Worm (Caenorhabditis elegans) whole organism, early embryonic: Measurements from ENCODE around the gene C37C3.1.

Source experiments
- B0310.2 ChIP-seq: sonication (generic microtip); optimal IDR thresholded peaks from 2 replicates; lab custom pipeline; 2016; ENCODE audit warnings: mild to moderate bottlenecking, missing genetic modification characterization, missing compliant biosample characterization
- F13C5.2 ChIP-seq: sonication (generic microtip); optimal IDR thresholded peaks from 2 replicates; lab custom pipeline; 2017; ENCODE audit warnings: mild to moderate bottlenecking, missing genetic modification characterization, inconsistent platforms, missing compliant biosample characterization
- ama-1 ChIP-seq: fragments of 150-350 bp; optimal IDR thresholded peaks from 2 replicates; lab custom pipeline; 2014
- ceh-13 ChIP-seq: fragments of 200-800 bp; sonication (Bioruptor generic); optimal IDR thresholded peaks from 2 replicates; lab custom pipeline; 2018; ENCODE audit warnings: mild to moderate bottlenecking, missing genetic modification characterization, missing compliant biosample characterization
- ceh-36 ChIP-seq: sonication (generic microtip); optimal IDR thresholded peaks from 2 replicates; lab custom pipeline; 2016; ENCODE audit warnings: missing genetic modification characterization, inconsistent platforms, missing compliant biosample characterization
- ets-7 ChIP-seq: sonication (generic microtip); optimal IDR thresholded peaks from 2 replicates; lab custom pipeline; 2016; ENCODE audit warnings: missing genotype, missing genetic modification characterization, missing compliant biosample characterization
- flt-1 ChIP-seq: fragments of 200-800 bp; sonication (Bioruptor generic); IDR thresholded peaks from 2 replicates; pipeline ENCODE4 v1.3.6; 2022; ENCODE audit warnings: missing genetic modification characterization, missing compliant biosample characterization
- hmg-4 ChIP-seq: fragments of 200-800 bp; sonication (Bioruptor generic); optimal IDR thresholded peaks from 2 replicates; lab custom pipeline; 2018; ENCODE audit warnings: mild to moderate bottlenecking, missing genetic modification characterization, missing compliant biosample characterization
- pes-1 ChIP-seq: fragments of 200-800 bp; sonication (Bioruptor generic); IDR thresholded peaks from 2 replicates; pipeline ENCODE4 v1.3.6; 2022; ENCODE audit warnings: missing genetic modification reagents, missing genetic modification characterization, missing compliant biosample characterization
- scrt-1 ChIP-seq: fragments of 200-800 bp; sonication (Bioruptor generic); IDR thresholded peaks from 2 replicates; pipeline ENCODE4 v1.3.6; 2022; ENCODE audit warnings: missing genetic modification characterization, missing compliant biosample characterization
- tbx-11 ChIP-seq: fragments of 200-800 bp; sonication (Bioruptor generic); IDR thresholded peaks from 2 replicates; pipeline ENCODE4 v1.3.6; 2022; ENCODE audit warnings: missing genetic modification characterization, missing compliant biosample characterization
- tra-4 ChIP-seq: sonication (generic microtip); optimal IDR thresholded peaks from 2 replicates; lab custom pipeline; 2017; ENCODE audit warnings: missing genetic modification characterization, missing compliant biosample characterization

- no peak for TF ChIP-seq ama-1 (lab: Kevin White, UChicago)
- TF ChIP-seq ets-7 (tag; lab: Kevin White, UChicago), result no peak
- TF ChIP-seq F13C5.2 (tag; lab: Kevin White, UChicago), result no peak
- TF ChIP-seq tra-4 (tag; lab: Kevin White, UChicago), result no peak
- no peak for TF ChIP-seq ceh-13 (GFP tag; lab: Kevin White, UChicago)
- no peak for TF ChIP-seq pes-1
- TF ChIP-seq hmg-4 (GFP tag; lab: Kevin White, UChicago), result no peak
- no peak for TF ChIP-seq B0310.2
- no peak for TF ChIP-seq scrt-1 (GFP tag; lab: Robert Waterston, UW)
- no peak for TF ChIP-seq flt-1 (GFP tag; lab: Robert Waterston, UW)
- no peak for TF ChIP-seq tbx-11
- TF ChIP-seq ceh-36 (tag; lab: Kevin White, UChicago), result no peak
These were observed 18.3 kb upstream of the C37C3.1 start, which contains the start of gene C37C3.12 for ce11 chrV:7839485-7839884.
